Fruit fly (Drosophila melanogaster): ENCODE measurements around the gene Grx3.

The Grx3 gene

dm6 chr2L:13382351-13383029 lies 16.2 kb downstream of the Grx3 start, which contains the start of gene loqs (continued):
- TF ChIP-seq CG6765 (GFP tag; optimal IDR thresholded peaks at IDR 0.05) = no peak
- TF ChIP-seq oc (tag; optimal IDR thresholded peaks at IDR 0.05) = no peak
- no peak for TF ChIP-seq CG6175 (GFP tag; IDR thresholded peaks at IDR 0.05)
- TF ChIP-seq CG10959 (GFP tag; IDR thresholded peaks at IDR 0.05) = no peak

DNA sequence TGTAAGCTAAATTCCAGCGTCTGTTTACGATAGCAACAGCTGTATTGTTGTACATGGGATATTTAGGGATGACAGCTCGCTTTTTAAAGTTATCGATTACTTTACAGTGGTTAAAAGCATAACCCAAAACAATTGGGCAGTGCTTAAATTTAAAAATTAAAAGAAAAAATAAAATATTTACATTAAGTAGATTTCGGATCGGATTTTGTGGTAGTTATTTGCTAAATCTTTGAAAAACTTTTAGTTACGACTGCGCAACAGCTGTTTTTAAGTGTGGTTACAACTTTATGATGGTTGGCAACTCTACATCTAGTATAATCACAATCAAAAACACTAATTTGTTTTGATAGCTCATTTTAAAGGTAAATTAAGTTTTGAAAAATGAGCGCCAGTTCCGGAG lies 21.0 kb downstream of the Grx3 start, which contains the start of the genes Ing5 and CG7099:
Ing5 (minus strand) TSS at position 58 of the 400 bp plus-strand sequence.
CG7099 (plus strand) TSS at position 317 of the 400 bp plus-strand sequence.
- peak; percentile 77 for TF ChIP-seq CG7928 (GFP tag; optimal IDR thresholded peaks at IDR 0.05)
- no peak for TF ChIP-seq nau (GFP tag; optimal IDR thresholded peaks at IDR 0.05)
- TF ChIP-seq CG17568 (GFP tag; optimal IDR thresholded peaks at IDR 0.05) = peak; percentile 91
- no peak for TF ChIP-seq Dfd (GFP tag; optimal IDR thresholded peaks at IDR 0.05)
- TF ChIP-seq kah (GFP tag; optimal IDR thresholded peaks at IDR 0.05) = peak; percentile 85
- TF ChIP-seq zfh1 (GFP tag; IDR thresholded peaks at IDR 0.05) = peak; percentile 97
- TF ChIP-seq az2 (GFP tag; optimal IDR thresholded peaks at IDR 0.05) = peak; percentile 97
- TF ChIP-seq nmo (GFP tag; optimal IDR thresholded peaks at IDR 0.05) = peak; percentile 98
- TF ChIP-seq fru (optimal IDR thresholded peaks at IDR 0.05) = no peak
- peak; percentile 95 for TF ChIP-seq Fer2 (tag; optimal IDR thresholded peaks at IDR 0.05)
- peak; percentile 88 for TF ChIP-seq CHES-1-like (GFP tag; optimal IDR thresholded peaks at IDR 0.05)
- TF ChIP-seq bsh (GFP tag; optimal IDR thresholded peaks at IDR 0.05) = peak; percentile 75 to 97
- peak; percentile 92 for TF ChIP-seq CG3407 (GFP tag; optimal IDR thresholded peaks at IDR 0.05)
- peak; percentile 94 for TF ChIP-seq Awh (GFP tag; IDR thresholded peaks at IDR 0.05)
- peak; percentile 94 for TF ChIP-seq esg (GFP tag; conservative IDR thresholded peaks at IDR 0.05)
- TF ChIP-seq CG6254 (GFP tag; optimal IDR thresholded peaks at IDR 0.05) = peak; percentile 87
- peak; percentile 85 for TF ChIP-seq onecut (GFP tag; IDR thresholded peaks at IDR 0.05)
- TF ChIP-seq Fer1 (GFP tag; optimal IDR thresholded peaks at IDR 0.05) = peak; percentile 94
- TF ChIP-seq CG12659 (GFP tag; optimal IDR thresholded peaks at IDR 0.05) = peak; percentile 97
- peak; percentile 97 for TF ChIP-seq ci (GFP tag; IDR thresholded peaks at IDR 0.05)
- peak; percentile 89 for TF ChIP-seq CG2116 (GFP tag; optimal IDR thresholded peaks at IDR 0.05)
- TF ChIP-seq Dip2 (GFP tag; IDR thresholded peaks at IDR 0.05) = peak; percentile 58; the same call in 1 of the 2 replicates
- TF ChIP-seq CG1529 (GFP tag; optimal IDR thresholded peaks at IDR 0.05) = peak; percentile 91
- TF ChIP-seq Stat92E (GFP tag; optimal IDR thresholded peaks at IDR 0.05) = peak in 1 of 3 experiments; percentile 71
- TF ChIP-seq CG17612 (GFP tag; IDR thresholded peaks at IDR 0.05) = peak; percentile 86
- TF ChIP-seq CG16813 (GFP tag; IDR thresholded peaks at IDR 0.05; ENCODE audit: partially characterized antibody) = peak; percentile 62
- TF ChIP-seq CG12942 (GFP tag; optimal IDR thresholded peaks at IDR 0.05) = peak; percentile 96
- peak; percentile 97 for TF ChIP-seq tin (GFP tag; optimal IDR thresholded peaks at IDR 0.05)
- peak; percentile 85 for TF ChIP-seq CG12219 (GFP tag; optimal IDR thresholded peaks at IDR 0.05)
- TF ChIP-seq CG6654 (GFP tag; optimal IDR thresholded peaks at IDR 0.05) = peak; percentile 80
- peak; percentile 90 for TF ChIP-seq CG2202 (tag; optimal IDR thresholded peaks at IDR 0.05)
- TF ChIP-seq CG32772 (GFP tag; IDR thresholded peaks at IDR 0.05) = peak; percentile 97
- no peak for TF ChIP-seq Kr (GFP tag; optimal IDR thresholded peaks at IDR 0.05)
- peak; percentile 67 for TF ChIP-seq pb (GFP tag; optimal IDR thresholded peaks at IDR 0.05)
- TF ChIP-seq CG17385 (GFP tag; optimal IDR thresholded peaks at IDR 0.05) = peak; percentile 88
- peak; percentile 93 for TF ChIP-seq tup (GFP tag; optimal IDR thresholded peaks at IDR 0.05)
- peak; percentile 93 for TF ChIP-seq CG31224 (GFP tag; IDR thresholded peaks at IDR 0.05)
- peak; percentile 98 for TF ChIP-seq CG34422 (GFP tag; IDR thresholded peaks at IDR 0.05)
- peak; percentile 85 for TF ChIP-seq CG6765 (GFP tag; optimal IDR thresholded peaks at IDR 0.05)
- peak; percentile 95 for TF ChIP-seq Meics (GFP tag; optimal IDR thresholded peaks at IDR 0.05)
- TF ChIP-seq fu2 (GFP tag; optimal IDR thresholded peaks at IDR 0.05) = peak; percentile 82
- peak; percentile 81 for TF ChIP-seq CG33213 (GFP tag; optimal IDR thresholded peaks at IDR 0.05)
- TF ChIP-seq ac (GFP tag; optimal IDR thresholded peaks at IDR 0.05) = peak; percentile 82
- no peak for TF ChIP-seq br (optimal IDR thresholded peaks at IDR 0.05)
- peak; percentile 73 for TF ChIP-seq CG10321 (GFP tag; IDR thresholded peaks at IDR 0.05)
